Fruit fly (Drosophila melanogaster) whole organism, embryonic: ENCODE measurements around the gene CG8159.
A peak's percentile ranks its signal among the peaks of the same experiment; 100 is the strongest.

Source experiments
- B-H2 ChIP-seq: fragments of 200-800 bp; sonication (Bioruptor generic); optimal IDR thresholded peaks from 2 replicates; lab custom pipeline; 2018; ENCODE audit warnings: missing biosample characterization, mild to moderate bottlenecking, missing genetic modification characterization
- CG10267 ChIP-seq: fragments of 200-800 bp; sonication (Bioruptor generic); optimal IDR thresholded peaks from 2 replicates; lab custom pipeline; 2018; ENCODE audit warnings: missing biosample characterization, mild to moderate bottlenecking, missing genetic modification characterization, moderate library complexity
- CG11085 ChIP-seq: fragments of 200-800 bp; sonication (Bioruptor generic); IDR thresholded peaks from 2 replicates; pipeline ENCODE4 v1.3.6; 2022; ENCODE audit warnings: missing biosample characterization, missing genetic modification characterization
- CG12236 ChIP-seq: fragments of 200-800 bp; sonication (Bioruptor generic); optimal IDR thresholded peaks from 2 replicates; lab custom pipeline; 2016; ENCODE audit warnings: missing biosample characterization, missing genetic modification characterization
- CG12659 ChIP-seq: fragments of 200-800 bp; sonication (Bioruptor generic); optimal IDR thresholded peaks from 3 replicates; lab custom pipeline; 2017; ENCODE audit warnings: mild to moderate bottlenecking, missing biosample characterization, missing genetic modification reagents, missing genetic modification characterization
- CG13424 ChIP-seq: fragments of 200-800 bp; sonication (Bioruptor generic); optimal IDR thresholded peaks from 2 replicates; lab custom pipeline; 2019; ENCODE audit warnings: missing biosample characterization, mild to moderate bottlenecking, missing genetic modification characterization, moderate library complexity
- CG13775 ChIP-seq: fragments of 200-800 bp; sonication (Bioruptor generic); optimal IDR thresholded peaks from 3 replicates; lab custom pipeline; 2017; ENCODE audit warnings: missing biosample characterization, mild to moderate bottlenecking, missing genetic modification characterization
- CG13894 ChIP-seq: fragments of 200-800 bp; sonication (Bioruptor generic); optimal IDR thresholded peaks from 3 replicates; lab custom pipeline; 2018; ENCODE audit warnings: missing biosample characterization, mild to moderate bottlenecking, missing genetic modification characterization, moderate library complexity
- CG15514 ChIP-seq: fragments of 200-800 bp; sonication (Bioruptor generic); optimal IDR thresholded peaks from 3 replicates; lab custom pipeline; 2017; ENCODE audit warnings: missing biosample characterization, missing genetic modification characterization, mild to moderate bottlenecking, moderate library complexity, missing genetic modification reagents
- CG1602 ChIP-seq: fragments of 200-800 bp; sonication (Bioruptor generic); optimal IDR thresholded peaks from 3 replicates; lab custom pipeline; 2016; ENCODE audit warnings: missing biosample characterization, missing genetic modification characterization
- CG17612 ChIP-seq: fragments of 200-800 bp; sonication (Bioruptor generic); IDR thresholded peaks from 2 replicates; pipeline ENCODE4 v1.3.6; 2022; ENCODE audit warnings: missing biosample characterization, missing genetic modification characterization
- CG18011 ChIP-seq: fragments of 200-800 bp; sonication (Bioruptor generic); optimal IDR thresholded peaks from 2 replicates; lab custom pipeline; 2017; ENCODE audit warnings: missing biosample characterization, missing genetic modification characterization, mild to moderate bottlenecking, moderate library complexity, missing genotype
- CG1832 ChIP-seq: fragments of 200-800 bp; sonication (Bioruptor generic); optimal IDR thresholded peaks from 2 replicates; lab custom pipeline; 2017; ENCODE audit warnings: missing biosample characterization, mild to moderate bottlenecking, missing genetic modification characterization, inconsistent platforms
- CG3065 ChIP-seq: fragments of 200-800 bp; sonication (Bioruptor generic); optimal IDR thresholded peaks from 2 replicates; lab custom pipeline; 2016; ENCODE audit warnings: missing biosample characterization, missing genetic modification characterization
- CG6654 ChIP-seq: fragments of 200-800 bp; sonication (Bioruptor generic); optimal IDR thresholded peaks from 2 replicates; lab custom pipeline; 2017; ENCODE audit warnings: missing biosample characterization, mild to moderate bottlenecking, missing genetic modification characterization
- CG6689 ChIP-seq: fragments of 200-800 bp; sonication (Bioruptor generic); IDR thresholded peaks from 2 replicates; pipeline ENCODE4 v1.3.6; 2022; ENCODE audit warnings: missing biosample characterization, missing genetic modification characterization
- CG7963 ChIP-seq: fragments of 200-800 bp; sonication (Bioruptor generic); IDR thresholded peaks from 3 replicates; pipeline ENCODE4 v1.3.6; 2022; ENCODE audit warnings: missing biosample characterization, missing genetic modification characterization; ENCODE audit not compliant: partially characterized antibody
- CG9609 ChIP-seq: fragments of 200-800 bp; sonication (Bioruptor generic); optimal IDR thresholded peaks from 3 replicates; lab custom pipeline; 2016; ENCODE audit warnings: missing biosample characterization, missing genetic modification characterization
- CkIIα-i1 ChIP-seq: fragments of 200-800 bp; sonication (Bioruptor generic); IDR thresholded peaks from 2 replicates; pipeline ENCODE4 v1.3.6; 2022; ENCODE audit warnings: missing biosample characterization, missing genetic modification characterization
- Elba2 ChIP-seq: fragments of 200-800 bp; sonication (Bioruptor generic); optimal IDR thresholded peaks from 3 replicates; lab custom pipeline; 2016; ENCODE audit warnings: missing biosample characterization, missing genetic modification characterization
- Fer3 ChIP-seq: fragments of 200-800 bp; sonication (Bioruptor generic); optimal IDR thresholded peaks from 2 replicates; lab custom pipeline; 2018; ENCODE audit warnings: missing biosample characterization, mild to moderate bottlenecking, missing genetic modification characterization, moderate library complexity
- Hmr ChIP-seq: fragments of 200-800 bp; sonication (Bioruptor generic); optimal IDR thresholded peaks from 3 replicates; lab custom pipeline; 2017; ENCODE audit warnings: mild to moderate bottlenecking, missing biosample characterization, missing genetic modification reagents, missing genetic modification characterization
- Max ChIP-seq: fragments of 200-800 bp; sonication (Bioruptor generic); optimal IDR thresholded peaks from 2 replicates; lab custom pipeline; 2016; ENCODE audit warnings: missing biosample characterization, mild to moderate bottlenecking, missing genetic modification characterization
- Mrtf ChIP-seq: fragments of 200-800 bp; sonication (Bioruptor generic); IDR thresholded peaks from 3 replicates; pipeline ENCODE4 v1.3.6; 2022; ENCODE audit warnings: missing biosample characterization, missing genetic modification characterization
- NK7.1 ChIP-seq: fragments of 200-800 bp; sonication (Bioruptor generic); optimal IDR thresholded peaks from 3 replicates; lab custom pipeline; 2016; ENCODE audit warnings: missing biosample characterization, missing genetic modification characterization
- Opbp ChIP-seq: fragments of 200-800 bp; sonication (Bioruptor generic); IDR thresholded peaks from 3 replicates; pipeline ENCODE4 v1.3.6; 2022; ENCODE audit warnings: missing biosample characterization, missing genetic modification characterization; ENCODE audit not compliant: partially characterized antibody
- Rx ChIP-seq: fragments of 200-800 bp; sonication (Bioruptor generic); IDR thresholded peaks from 2 replicates; pipeline ENCODE4 v1.3.6; 2022; ENCODE audit warnings: missing biosample characterization, missing genetic modification characterization
- Scr ChIP-seq: fragments of 200-800 bp; sonication (Bioruptor generic); IDR thresholded peaks from 2 replicates; pipeline ENCODE4 v1.3.6; 2022; ENCODE audit warnings: missing biosample characterization, missing genetic modification characterization; ENCODE audit not compliant: partially characterized antibody
- Side ChIP-seq: fragments of 200-800 bp; sonication (Bioruptor generic); optimal IDR thresholded peaks from 2 replicates; lab custom pipeline; 2016; ENCODE audit warnings: missing biosample characterization, missing genetic modification characterization
- ap ChIP-seq: fragments of 200-800 bp; sonication (Bioruptor generic); IDR thresholded peaks from 2 replicates; pipeline ENCODE4 v1.3.6; 2022; ENCODE audit warnings: missing biosample characterization, missing genetic modification characterization
- ara ChIP-seq: fragments of 200-800 bp; sonication (Bioruptor generic); IDR thresholded peaks from 2 replicates; pipeline ENCODE4 v1.3.6; 2022; ENCODE audit warnings: missing biosample characterization, missing genetic modification characterization
- bab2 ChIP-seq: fragments of 200-800 bp; sonication (Bioruptor generic); optimal IDR thresholded peaks from 2 replicates; lab custom pipeline; 2016; ENCODE audit warnings: missing biosample characterization, missing genetic modification characterization
- chn ChIP-seq: fragments of 200-800 bp; sonication (Bioruptor generic); optimal IDR thresholded peaks from 2 replicates; lab custom pipeline; 2016; ENCODE audit warnings: missing biosample characterization, missing genetic modification characterization
- cwo ChIP-seq: fragments of 200-800 bp; sonication (Bioruptor generic); optimal IDR thresholded peaks from 3 replicates; lab custom pipeline; 2017; ENCODE audit warnings: missing biosample characterization, missing genetic modification characterization, mild to moderate bottlenecking, moderate library complexity, missing genetic modification reagents
- dm ChIP-seq: fragments of 200-800 bp; sonication (Bioruptor generic); optimal IDR thresholded peaks from 3 replicates; lab custom pipeline; 2016; ENCODE audit warnings: missing biosample characterization, missing genetic modification characterization
- dysf ChIP-seq: fragments of 200-800 bp; sonication (Bioruptor generic); IDR thresholded peaks from 3 replicates; pipeline ENCODE4 v1.3.6; 2022; ENCODE audit warnings: missing biosample characterization, missing genetic modification characterization
- ems ChIP-seq: fragments of 200-800 bp; sonication (Bioruptor generic); optimal IDR thresholded peaks from 3 replicates; lab custom pipeline; 2016; ENCODE audit warnings: missing biosample characterization, missing genetic modification characterization
- en ChIP-seq: fragments of 200-800 bp; sonication (Bioruptor generic); optimal IDR thresholded peaks from 2 replicates; lab custom pipeline; 2016; ENCODE audit warnings: missing biosample characterization, missing genetic modification characterization
- grau ChIP-seq: fragments of 200-800 bp; optimal IDR thresholded peaks from 3 replicates; lab custom pipeline; 2019; ENCODE audit warnings: missing biosample characterization, mild to moderate bottlenecking, missing genetic modification characterization, moderate library complexity
- hbn ChIP-seq: fragments of 200-800 bp; sonication (Bioruptor generic); IDR thresholded peaks from 2 replicates; pipeline ENCODE4 v1.3.6; 2022; ENCODE audit warnings: missing biosample characterization, missing genetic modification characterization; ENCODE audit not compliant: partially characterized antibody
- klu ChIP-seq: fragments of 200-800 bp; sonication (Bioruptor generic); IDR thresholded peaks from 2 replicates; pipeline ENCODE4 v1.3.6; 2022; ENCODE audit warnings: missing biosample characterization, missing genetic modification characterization
- p53 ChIP-seq: fragments of 200-800 bp; sonication (Bioruptor generic); optimal IDR thresholded peaks from 2 replicates; lab custom pipeline; 2016; ENCODE audit warnings: missing biosample characterization, missing genetic modification characterization
- pan ChIP-seq, 4 experiments: fragments of >200 bp in 3 of 4; fragments of 200-800 bp in 1 of 4; sonication (Bioruptor generic) in 1 of 4; optimal IDR thresholded peaks in 3 of 4; IDR thresholded peaks in 1 of 4; 2 replicates each; pipeline versions ENCODE4 v1.3.6 to Lab custom; 2017 to 2022; ENCODE audit warnings: missing biosample characterization in 2 of 4, missing genetic modification characterization in 2 of 4, mixed read lengths in 1 of 4
- pfk ChIP-seq: fragments of 200-800 bp; sonication (Bioruptor generic); optimal IDR thresholded peaks from 2 replicates; lab custom pipeline; 2018; ENCODE audit warnings: missing biosample characterization, mild to moderate bottlenecking, missing genetic modification characterization, moderate library complexity
- sr ChIP-seq: fragments of 200-800 bp; sonication (Bioruptor generic); IDR thresholded peaks from 3 replicates; pipeline ENCODE4 v1.3.6; 2022; ENCODE audit warnings: missing biosample characterization, missing genetic modification characterization
- toy ChIP-seq: fragments of 200-800 bp; sonication (Bioruptor generic); IDR thresholded peaks from 2 replicates; pipeline ENCODE4 v1.3.6; 2022; ENCODE audit warnings: missing biosample characterization, missing genetic modification characterization
- unc-4 ChIP-seq: fragments of 200-800 bp; sonication (Bioruptor generic); IDR thresholded peaks from 2 replicates; pipeline ENCODE4 v1.3.6; 2022; ENCODE audit warnings: missing biosample characterization, missing genetic modification characterization; ENCODE audit not compliant: partially characterized antibody
- unpg ChIP-seq: fragments of 200-800 bp; sonication (Bioruptor generic); optimal IDR thresholded peaks from 3 replicates; lab custom pipeline; 2018; ENCODE audit warnings: missing biosample characterization, mild to moderate bottlenecking, missing genetic modification characterization, moderate library complexity
- vfl ChIP-seq: fragments of 200-800 bp; sonication (Bioruptor generic); optimal IDR thresholded peaks from 2 replicates; lab custom pipeline; 2016; ENCODE audit warnings: missing biosample characterization, missing genetic modification characterization
- yki ChIP-seq: fragments of >200 bp; optimal IDR thresholded peaks from 3 replicates; lab custom pipeline; 2018
- zfh2 ChIP-seq: fragments of 200-800 bp; sonication (Bioruptor generic); optimal IDR thresholded peaks from 2 replicates; lab custom pipeline; 2016; ENCODE audit warnings: missing biosample characterization, missing genetic modification characterization

The CG8159 gene

dm6 chr3R:8746354-8746753, 19.7 kb downstream of the CG8159 start (continued):
- TF ChIP-seq CG12236 (GFP tag; lab: Kevin White, UChicago) (no peak), CG13424 (tag; lab: Kevin White, UChicago) (peak; percentile 59), NK7.1 (peak; percentile 23), cwo (GFP tag; lab: Kevin White, UChicago) (peak; percentile 23), en (no peak), Elba2 (GFP tag; lab: Kevin White, UChicago) (peak; percentile 78), Side (no peak), klu (GFP tag; lab: Robert Waterston, UW) (0 out of 2 replicates have a peak, but pooled peaks have one; percentile 33), Fer3 (tag; lab: Kevin White, UChicago) (peak; percentile 31), pfk (GFP tag; lab: Kevin White, UChicago) (no peak), hbn (no peak), unc-4 (GFP tag; lab: Robert Waterston, UW) (no peak), ara (peak; percentile 56; the same call in 1 of the 2 replicates), bab2 (GFP tag; lab: Kevin White, UChicago) (peak; percentile 22), zfh2 (no peak), CG17612 (GFP tag; lab: Robert Waterston, UW) (no peak), p53 (no peak), CG1832 (GFP tag; lab: Kevin White, UChicago) (no peak), CG11085 (0 out of 2 replicates have a peak, but pooled peaks have one; percentile 22), pan (optimal IDR thresholded peaks at IDR 0.05; lab: Kevin White, UChicago) (no peak), pan (GFP tag; optimal IDR thresholded peaks at IDR 0.05 in 1 of 2, IDR thresholded peaks at IDR 0.05 in 1 of 2) (peak in 1 of 2 experiments; percentile 63), CG18011 (GFP tag; lab: Kevin White, UChicago) (no peak), CG13894 (tag; lab: Kevin White, UChicago) (no peak), CG6689 (GFP tag; lab: Robert Waterston, UW) (peak; percentile 63), toy (no peak), CG6654 (GFP tag; lab: Kevin White, UChicago) (no peak), CG13775 (GFP tag; lab: Kevin White, UChicago) (peak; percentile 59), Scr (GFP tag; lab: Robert Waterston, UW) (no peak), Hmr (GFP tag; lab: Kevin White, UChicago) (no peak), yki (lab: Kevin White, UChicago) (no peak), CG15514 (peak; percentile 21), Max (GFP tag; lab: Kevin White, UChicago) (peak; percentile 65), CG1602 (GFP tag; lab: Kevin White, UChicago) (peak; percentile 45), B-H2 (GFP tag; lab: Kevin White, UChicago) (no peak), Opbp (GFP tag; lab: Robert Waterston, UW) (no peak), vfl (GFP tag; lab: Kevin White, UChicago) (no peak), CG12659 (GFP tag; lab: Kevin White, UChicago) (peak; percentile 23), CG3065 (GFP tag; lab: Kevin White, UChicago) (no peak), grau (tag; lab: Kevin White, UChicago) (peak; percentile 73), ap (GFP tag; lab: Robert Waterston, UW) (peak; percentile 64), sr (no peak), dm (no peak), Mrtf (GFP tag; lab: Robert Waterston, UW) (no peak), CG10267 (tag; lab: Kevin White, UChicago) (peak; percentile 62), CG7963 (no peak), Rx (GFP tag; lab: Robert Waterston, UW) (no peak), dysf (GFP tag; lab: Robert Waterston, UW) (peak; percentile 54; the same call in 1 of the 3 replicates), CkIIα-i1 (GFP tag; lab: Robert Waterston, UW) (no peak), chn (GFP tag; lab: Kevin White, UChicago) (peak; percentile 49), unpg (GFP tag; lab: Kevin White, UChicago) (peak; percentile 77), CG9609 (GFP tag; lab: Kevin White, UChicago) (no peak), ems (GFP tag; lab: Kevin White, UChicago) (no peak)
